Worm (Caenorhabditis elegans): ENCODE measurements around the gene madf-11.

The madf-11 gene

DNA sequence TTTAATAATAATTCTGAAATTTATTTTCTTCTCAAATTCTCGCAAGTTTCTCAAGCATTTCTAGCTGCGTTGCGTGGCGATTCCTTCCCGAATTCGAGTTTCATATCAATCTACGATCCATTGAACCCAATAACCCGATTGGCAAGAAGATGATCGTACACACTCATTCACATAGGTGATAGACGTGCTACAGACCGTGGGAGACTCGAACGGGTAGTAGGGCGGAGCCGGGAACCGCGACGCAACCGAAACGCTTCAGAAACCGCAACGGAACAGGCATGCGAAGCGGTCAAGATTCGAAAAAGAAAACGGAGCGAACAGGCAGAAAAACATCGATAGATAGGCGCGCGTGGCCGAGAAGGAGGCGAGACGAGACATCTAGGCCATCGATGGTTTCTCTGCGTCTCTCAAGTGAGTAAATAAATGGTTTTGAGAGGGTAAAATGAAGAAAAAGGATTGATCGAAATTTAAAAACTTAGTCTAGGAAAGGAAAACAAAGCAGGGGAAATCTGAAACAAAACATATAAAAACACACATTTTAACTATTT, at the start of gene madf-11:
madf-11 (minus strand) TSS at position 51 of the 548 bp plus-strand sequence.
- TF ChIP-seq lin-13 (GFP tag; optimal IDR thresholded peaks at IDR 0.05) (peak; percentile 70), R02D3.7 (tag; optimal IDR thresholded peaks at IDR 0.05) (no peak), nhr-77 (tag; optimal IDR thresholded peaks at IDR 0.05) (no peak), sma-9 (GFP tag; optimal IDR thresholded peaks at IDR 0.05) (peak; percentile 41), sma-9 (tag; optimal IDR thresholded peaks at IDR 0.05) (no peak), snpc-4 (tag; optimal IDR thresholded peaks at IDR 0.05) (peak; percentile 49), ztf-1 (GFP tag; conservative IDR thresholded peaks at IDR 0.05) (no peak), lin-11 (tag; optimal IDR thresholded peaks at IDR 0.05) (peak; percentile 42), ceh-82 (tag; optimal IDR thresholded peaks at IDR 0.05) (no peak), nhr-12 (tag; optimal IDR thresholded peaks at IDR 0.05) (no peak), gmeb-1 (tag; optimal IDR thresholded peaks at IDR 0.05) (peak; percentile 65), ama-1 (optimal IDR thresholded peaks at IDR 0.05) (no peak), nhr-25 (tag; optimal IDR thresholded peaks at IDR 0.05) (no peak), elt-3 (tag; optimal IDR thresholded peaks at IDR 0.05) (no peak), zag-1 (tag; optimal IDR thresholded peaks at IDR 0.05) (peak; percentile 24), aly-2 (tag; optimal IDR thresholded peaks at IDR 0.05) (no peak), mbf-1 (tag; optimal IDR thresholded peaks at IDR 0.05) (no peak), nhr-21 (tag; optimal IDR thresholded peaks at IDR 0.05) (peak; percentile 55), lsy-2 (tag; optimal IDR thresholded peaks at IDR 0.05) (peak; percentile 36 to 81), ztf-4 (tag; optimal IDR thresholded peaks at IDR 0.05) (no peak), nhr-10 (tag; optimal IDR thresholded peaks at IDR 0.05) (no peak), unc-39 (tag; optimal IDR thresholded peaks at IDR 0.05) (no peak), egl-27 (tag; optimal IDR thresholded peaks at IDR 0.05) (no peak), blmp-1 (tag; optimal IDR thresholded peaks at IDR 0.05; ENCODE audit: insufficient read depth) (peak; percentile 4), nhr-129 (tag; optimal IDR thresholded peaks at IDR 0.05) (peak; percentile 78), unc-62 (GFP tag; optimal IDR thresholded peaks at IDR 0.05) (no peak), mab-5 (tag; optimal IDR thresholded peaks at IDR 0.05) (peak; percentile 53), lin-39 (tag; optimal IDR thresholded peaks at IDR 0.05) (no peak), fos-1 (tag; optimal IDR thresholded peaks at IDR 0.05) (peak; percentile 59), ztf-11 (tag; optimal IDR thresholded peaks at IDR 0.05) (no peak), C34F6.9 (tag; optimal IDR thresholded peaks at IDR 0.05) (peak; percentile 77), mdl-1 (tag; optimal IDR thresholded peaks at IDR 0.05) (peak; percentile 27 to 66), sma-3 (GFP tag; optimal IDR thresholded peaks at IDR 0.05) (peak; percentile 58), crh-2 (tag; optimal IDR thresholded peaks at IDR 0.05) (peak; percentile 62), sem-4 (tag; optimal IDR thresholded peaks at IDR 0.05) (no peak), unc-55 (GFP tag; optimal IDR thresholded peaks at IDR 0.05) (peak; percentile 86), alr-1 (tag; optimal IDR thresholded peaks at IDR 0.05) (no peak), F13H6.1 (tag; optimal IDR thresholded peaks at IDR 0.05) (peak; percentile 50)

DNA sequence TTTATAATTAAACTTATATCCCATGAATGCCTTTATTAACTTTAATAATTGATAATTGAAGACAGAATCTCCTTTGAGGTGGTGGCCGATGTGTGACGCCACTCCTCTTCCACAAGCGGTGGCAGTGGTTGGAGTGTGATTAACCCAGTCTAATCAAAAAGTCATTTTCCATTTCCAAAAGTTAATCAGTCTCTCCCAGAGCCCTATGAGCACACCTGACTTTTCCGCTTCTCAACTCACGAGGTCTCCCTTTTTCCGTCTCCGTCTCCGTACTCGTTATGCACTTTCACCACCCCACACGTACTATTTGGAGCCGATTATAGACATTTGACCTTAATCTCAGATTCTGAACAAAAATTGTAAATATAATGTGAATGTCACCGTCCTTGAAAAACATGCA, 39.4 kb upstream of the madf-11 start:
- TF ChIP-seq lin-11 (tag; optimal IDR thresholded peaks at IDR 0.05) (peak; percentile 5), nhr-23 (tag; optimal IDR thresholded peaks at IDR 0.05) (no peak), C34F6.9 (tag; optimal IDR thresholded peaks at IDR 0.05) (peak; percentile 30)

DNA sequence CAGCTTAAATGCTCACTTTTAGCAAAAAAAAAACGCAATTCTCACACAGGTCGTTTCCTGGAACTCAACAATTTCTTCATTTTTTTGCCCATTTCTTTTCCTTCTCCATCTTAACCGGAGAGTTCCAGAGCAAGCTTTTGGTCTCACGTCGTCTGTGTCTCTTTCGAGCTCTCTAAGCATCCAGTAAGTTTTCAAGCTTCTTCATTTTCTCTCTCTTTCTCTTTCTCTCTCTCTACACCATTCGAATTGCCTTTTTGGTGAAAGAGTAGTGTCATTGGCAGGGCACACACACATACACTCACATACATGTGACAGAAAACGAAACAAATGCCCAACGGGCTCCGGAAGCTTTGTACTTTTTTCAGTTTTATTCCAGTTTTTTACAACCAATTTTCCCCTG, 36.6 kb upstream of the madf-11 start:
- TF ChIP-seq blmp-1 (tag; optimal IDR thresholded peaks at IDR 0.05; ENCODE audit: insufficient read depth) (no peak), nhr-11 (tag; optimal IDR thresholded peaks at IDR 0.05) (no peak), nhr-25 (tag; optimal IDR thresholded peaks at IDR 0.05) (no peak), ceh-82 (tag; optimal IDR thresholded peaks at IDR 0.05) (peak; percentile 48), sem-4 (tag; optimal IDR thresholded peaks at IDR 0.05) (no peak), ZK546.5 (tag; optimal IDR thresholded peaks at IDR 0.05) (no peak), C34F6.9 (tag; optimal IDR thresholded peaks at IDR 0.05) (peak; percentile 86), ztf-11 (tag; optimal IDR thresholded peaks at IDR 0.05) (no peak), ceh-16 (tag; optimal IDR thresholded peaks at IDR 0.05) (no peak), gmeb-1 (tag; optimal IDR thresholded peaks at IDR 0.05) (no peak), mab-5 (tag; optimal IDR thresholded peaks at IDR 0.05) (no peak), sma-9 (GFP tag; optimal IDR thresholded peaks at IDR 0.05) (peak; percentile 28), sma-9 (tag; optimal IDR thresholded peaks at IDR 0.05) (no peak), zag-1 (tag; optimal IDR thresholded peaks at IDR 0.05) (peak; percentile 53), F13H6.1 (tag; optimal IDR thresholded peaks at IDR 0.05) (peak; percentile 11), snpc-4 (tag; optimal IDR thresholded peaks at IDR 0.05) (peak; percentile 10), lsy-2 (tag; optimal IDR thresholded peaks at IDR 0.05) (peak in 1 of 2 experiments; percentile 72), ama-1 (optimal IDR thresholded peaks at IDR 0.05) (no peak), ztf-4 (tag; optimal IDR thresholded peaks at IDR 0.05) (peak; percentile 14), nhr-6 (tag; optimal IDR thresholded peaks at IDR 0.05) (peak; percentile 29), Y55F3AM.14 (GFP tag; optimal IDR thresholded peaks at IDR 0.05) (no peak), lin-11 (tag; optimal IDR thresholded peaks at IDR 0.05) (peak; percentile 39), mbf-1 (tag; optimal IDR thresholded peaks at IDR 0.05) (no peak), lin-13 (GFP tag; optimal IDR thresholded peaks at IDR 0.05) (peak; percentile 8), unc-39 (tag; optimal IDR thresholded peaks at IDR 0.05) (no peak), fos-1 (tag; optimal IDR thresholded peaks at IDR 0.05) (peak; percentile 2), nhr-23 (tag; optimal IDR thresholded peaks at IDR 0.05) (no peak), skn-1 (tag; optimal IDR thresholded peaks at IDR 0.05) (no peak), crh-2 (tag; optimal IDR thresholded peaks at IDR 0.05) (peak; percentile 43), nhr-237 (tag; optimal IDR thresholded peaks at IDR 0.05) (no peak), lin-39 (tag; optimal IDR thresholded peaks at IDR 0.05) (no peak), nhr-77 (tag; optimal IDR thresholded peaks at IDR 0.05) (no peak), mdl-1 (tag; optimal IDR thresholded peaks at IDR 0.05) (peak in 1 of 2 experiments; percentile 11), nhr-129 (tag; optimal IDR thresholded peaks at IDR 0.05) (peak; percentile 74), nhr-12 (tag; optimal IDR thresholded peaks at IDR 0.05) (no peak), unc-55 (GFP tag; optimal IDR thresholded peaks at IDR 0.05) (peak; percentile 63)

All from whole organism, L2 larva.